Fruit fly (Drosophila melanogaster) whole organism, embryonic: ENCODE data around the gene Patr-1.

ENCODE experiments used
- ATbp ChIP-seq: fragments of 200-800 bp; sonication (Bioruptor generic); optimal IDR thresholded peaks from 2 replicates; lab custom pipeline; 2017; ENCODE audit warnings: missing biosample characterization, mild to moderate bottlenecking, missing genetic modification characterization, missing genetic modification reagents
- BtbVII ChIP-seq: fragments of 200-800 bp; sonication (Bioruptor generic); optimal IDR thresholded peaks from 3 replicates; lab custom pipeline; 2017; ENCODE audit warnings: missing biosample characterization, mild to moderate bottlenecking, missing genetic modification characterization
- C15 ChIP-seq: fragments of 200-800 bp; sonication (Bioruptor generic); IDR thresholded peaks from 3 replicates; pipeline ENCODE4 v1.3.6; 2022; ENCODE audit warnings: missing biosample characterization, missing genetic modification characterization
- CG10366 ChIP-seq: fragments of 200-800 bp; sonication (Bioruptor generic); IDR thresholded peaks from 2 replicates; pipeline ENCODE4 v1.3.6; 2022; ENCODE audit warnings: missing biosample characterization, missing genetic modification characterization
- CG12744 ChIP-seq: fragments of 200-800 bp; sonication (Bioruptor generic); optimal IDR thresholded peaks from 2 replicates; lab custom pipeline; 2016; ENCODE audit warnings: missing biosample characterization, missing genetic modification characterization
- CG13775 ChIP-seq: fragments of 200-800 bp; sonication (Bioruptor generic); optimal IDR thresholded peaks from 3 replicates; lab custom pipeline; 2017; ENCODE audit warnings: missing biosample characterization, mild to moderate bottlenecking, missing genetic modification characterization
- CG14710 ChIP-seq: fragments of 200-800 bp; sonication (Bioruptor generic); optimal IDR thresholded peaks from 3 replicates; lab custom pipeline; 2019; ENCODE audit warnings: missing biosample characterization, mild to moderate bottlenecking, missing genetic modification characterization, moderate library complexity
- CG15601 ChIP-seq: fragments of 200-800 bp; sonication (Bioruptor generic); optimal IDR thresholded peaks from 3 replicates; lab custom pipeline; 2019; ENCODE audit warnings: missing biosample characterization, mild to moderate bottlenecking, missing genetic modification characterization, moderate library complexity
- CG2116 ChIP-seq: fragments of 200-800 bp; sonication (Bioruptor generic); optimal IDR thresholded peaks from 3 replicates; lab custom pipeline; 2018; ENCODE audit warnings: missing biosample characterization, mild to moderate bottlenecking, missing genetic modification characterization
- CG31224 ChIP-seq: fragments of 200-800 bp; sonication (Bioruptor generic); IDR thresholded peaks from 2 replicates; pipeline ENCODE4 v1.3.6; 2022; ENCODE audit warnings: missing biosample characterization, missing genetic modification characterization
- CG32532 ChIP-seq: fragments of 200-800 bp; sonication (Bioruptor generic); IDR thresholded peaks from 2 replicates; pipeline ENCODE4 v1.3.6; 2022; ENCODE audit warnings: missing biosample characterization, missing genetic modification characterization
- CG3281 ChIP-seq: fragments of 200-800 bp; sonication (Bioruptor generic); optimal IDR thresholded peaks from 3 replicates; lab custom pipeline; 2017; ENCODE audit warnings: missing biosample characterization, mild to moderate bottlenecking, missing genetic modification characterization
- CG3726 ChIP-seq: fragments of 200-800 bp; sonication (Bioruptor generic); IDR thresholded peaks from 3 replicates; pipeline ENCODE4, ENCODE4 v1.3.6; 2022; ENCODE audit warnings: missing biosample characterization, missing genetic modification characterization
- CG4328 ChIP-seq: fragments of 200-800 bp; sonication (Bioruptor generic); optimal IDR thresholded peaks from 3 replicates; lab custom pipeline; 2017; ENCODE audit warnings: missing biosample characterization, missing genetic modification reagents, missing genetic modification characterization
- CG4360 ChIP-seq: fragments of 200-800 bp; sonication (Bioruptor generic); IDR thresholded peaks from 2 replicates; pipeline ENCODE4 v1.3.6; 2022; ENCODE audit warnings: missing biosample characterization, missing genetic modification characterization
- CG6791 ChIP-seq: fragments of 200-800 bp; sonication (Bioruptor generic); IDR thresholded peaks from 3 replicates; pipeline ENCODE4 v1.3.6; 2022; ENCODE audit warnings: missing biosample characterization, missing genetic modification characterization; ENCODE audit not compliant: partially characterized antibody
- CG9797 ChIP-seq: fragments of 200-800 bp; sonication (Bioruptor generic); optimal IDR thresholded peaks from 3 replicates; lab custom pipeline; 2018; ENCODE audit warnings: missing biosample characterization, mild to moderate bottlenecking, missing genetic modification characterization
- CG9876 ChIP-seq: fragments of 200-800 bp; sonication (Bioruptor generic); optimal IDR thresholded peaks from 2 replicates; lab custom pipeline; 2016; ENCODE audit warnings: missing biosample characterization, missing genetic modification characterization
- Camta ChIP-seq: fragments of 200-800 bp; sonication (Bioruptor generic); optimal IDR thresholded peaks from 2 replicates; lab custom pipeline; 2016; ENCODE audit warnings: missing biosample characterization, missing genetic modification characterization
- CkIIα-i1 ChIP-seq: fragments of 200-800 bp; sonication (Bioruptor generic); IDR thresholded peaks from 2 replicates; pipeline ENCODE4 v1.3.6; 2022; ENCODE audit warnings: missing biosample characterization, missing genetic modification characterization
- Elba2 ChIP-seq: fragments of 200-800 bp; sonication (Bioruptor generic); optimal IDR thresholded peaks from 3 replicates; lab custom pipeline; 2016; ENCODE audit warnings: missing biosample characterization, missing genetic modification characterization
- Ets65A ChIP-seq: fragments of 200-800 bp; sonication (Bioruptor generic); peaks from one replicate; lab custom pipeline; 2016; ENCODE audit warnings: missing biosample characterization, missing genetic modification characterization
- Fer3 ChIP-seq: fragments of 200-800 bp; sonication (Bioruptor generic); optimal IDR thresholded peaks from 2 replicates; lab custom pipeline; 2018; ENCODE audit warnings: missing biosample characterization, mild to moderate bottlenecking, missing genetic modification characterization, moderate library complexity
- MBD-R2 ChIP-seq: fragments of 200-800 bp; sonication (Bioruptor generic); IDR thresholded peaks from 2 replicates; pipeline ENCODE4 v1.3.6; 2022; ENCODE audit warnings: missing biosample characterization, missing genetic modification characterization
- Nf-YA ChIP-seq: fragments of 200-800 bp; sonication (Bioruptor generic); IDR thresholded peaks from 2 replicates; pipeline ENCODE4 v1.3.6; 2022; ENCODE audit warnings: missing biosample characterization, missing genetic modification characterization
- Stat92E ChIP-seq, 3 experiments: fragments of >200 bp in 2 of 3; fragments of 200-800 bp in 1 of 3; sonication (Bioruptor generic) in 1 of 3; optimal IDR thresholded peaks; 2 replicates each; lab custom pipeline; 2017 to 2019; ENCODE audit warnings: missing biosample characterization in 3 of 3, missing genetic modification characterization in 3 of 3, mild to moderate bottlenecking in 1 of 3, moderate library complexity in 1 of 3
- Taf1 ChIP-seq: fragments of 200-800 bp; sonication (Bioruptor generic); IDR thresholded peaks from 2 replicates; pipeline ENCODE4 v1.3.6; 2022; ENCODE audit warnings: missing biosample characterization, missing genetic modification characterization
- Vsx1 ChIP-seq: fragments of 200-800 bp; sonication (Bioruptor generic); optimal IDR thresholded peaks from 2 replicates; lab custom pipeline; 2017; ENCODE audit warnings: missing biosample characterization, mild to moderate bottlenecking, missing genetic modification characterization, missing genetic modification reagents
- Xbp1 ChIP-seq: fragments of 200-800 bp; sonication (Bioruptor generic); optimal IDR thresholded peaks from 3 replicates; lab custom pipeline; 2016; ENCODE audit warnings: missing biosample characterization, mild to moderate bottlenecking, missing genetic modification characterization
- YL-1 ChIP-seq: fragments of 200-800 bp; sonication (Bioruptor generic); optimal IDR thresholded peaks from 3 replicates; lab custom pipeline; 2017; ENCODE audit warnings: missing biosample characterization, mild to moderate bottlenecking, missing genetic modification characterization
- ap ChIP-seq: fragments of 200-800 bp; sonication (Bioruptor generic); IDR thresholded peaks from 2 replicates; pipeline ENCODE4 v1.3.6; 2022; ENCODE audit warnings: missing biosample characterization, missing genetic modification characterization
- az2 ChIP-seq: fragments of 200-800 bp; sonication (Bioruptor generic); optimal IDR thresholded peaks from 3 replicates; lab custom pipeline; 2016; ENCODE audit warnings: missing biosample characterization, missing genetic modification characterization
- bbx ChIP-seq: fragments of 200-800 bp; sonication (Bioruptor generic); IDR thresholded peaks from 2 replicates; pipeline ENCODE4 v1.3.6; 2022; ENCODE audit warnings: missing biosample characterization, missing genetic modification characterization; ENCODE audit not compliant: partially characterized antibody
- ci ChIP-seq: fragments of 200-800 bp; sonication (Bioruptor generic); IDR thresholded peaks from 3 replicates; pipeline ENCODE4 v1.3.6; 2022; ENCODE audit warnings: missing biosample characterization, missing genetic modification characterization
- crc ChIP-seq: fragments of 200-800 bp; sonication (Bioruptor generic); optimal IDR thresholded peaks from 2 replicates; lab custom pipeline; 2016; ENCODE audit warnings: missing biosample characterization, missing genetic modification characterization
- da ChIP-seq: fragments of 200-800 bp; sonication (Bioruptor generic); optimal IDR thresholded peaks from 2 replicates; lab custom pipeline; 2016; ENCODE audit warnings: missing biosample characterization, missing genetic modification characterization
- dm ChIP-seq: fragments of 200-800 bp; sonication (Bioruptor generic); optimal IDR thresholded peaks from 3 replicates; lab custom pipeline; 2016; ENCODE audit warnings: missing biosample characterization, missing genetic modification characterization
- grn ChIP-seq: fragments of 200-800 bp; sonication (Bioruptor generic); optimal IDR thresholded peaks from 3 replicates; lab custom pipeline; 2017; ENCODE audit warnings: missing biosample characterization, missing genetic modification characterization
- gsb-n ChIP-seq: fragments of 200-800 bp; sonication (Bioruptor generic); optimal IDR thresholded peaks from 3 replicates; lab custom pipeline; 2018; ENCODE audit warnings: missing biosample characterization, mild to moderate bottlenecking, missing genetic modification characterization
- insv ChIP-seq, 2 experiments: fragments of 200-800 bp; sonication (Bioruptor generic); optimal IDR thresholded peaks; 3 replicates each; lab custom pipeline; 2016 to 2018; ENCODE audit warnings: missing biosample characterization in 2 of 2, missing genetic modification characterization in 2 of 2
- inv ChIP-seq: fragments of 200-800 bp; sonication (Bioruptor generic); IDR thresholded peaks from 2 replicates; pipeline ENCODE4 v1.3.6; 2022; ENCODE audit warnings: missing biosample characterization, missing genetic modification characterization; ENCODE audit not compliant: partially characterized antibody
- jigr1 ChIP-seq: fragments of 200-800 bp; sonication (Bioruptor generic); IDR thresholded peaks from 3 replicates; pipeline ENCODE4 v1.3.6; 2022; ENCODE audit warnings: missing biosample characterization, missing genetic modification characterization
- lab ChIP-seq: fragments of 200-800 bp; sonication (Bioruptor generic); optimal IDR thresholded peaks from 3 replicates; lab custom pipeline; 2017; ENCODE audit warnings: missing biosample characterization, missing genetic modification characterization, mild to moderate bottlenecking, moderate library complexity, missing genetic modification reagents
- lmd ChIP-seq: fragments of 200-800 bp; sonication (Bioruptor generic); IDR thresholded peaks from 2 replicates; pipeline ENCODE4 v1.3.6; 2022; ENCODE audit warnings: missing biosample characterization, missing genetic modification characterization
- nerfin-1 ChIP-seq: fragments of 200-800 bp; sonication (Bioruptor generic); optimal IDR thresholded peaks from 3 replicates; lab custom pipeline; 2019; ENCODE audit warnings: missing biosample characterization, mild to moderate bottlenecking, missing genetic modification characterization, moderate library complexity
- nerfin-2 ChIP-seq: fragments of 200-800 bp; sonication (Bioruptor generic); IDR thresholded peaks from 2 replicates; pipeline ENCODE4 v1.3.6; 2022; ENCODE audit warnings: missing biosample characterization, missing genetic modification characterization; ENCODE audit not compliant: partially characterized antibody
- pita ChIP-seq: fragments of 200-800 bp; sonication (Bioruptor generic); optimal IDR thresholded peaks from 2 replicates; lab custom pipeline; 2017; ENCODE audit warnings: missing biosample characterization, mild to moderate bottlenecking, missing genetic modification characterization
- rib ChIP-seq: fragments of 200-800 bp; sonication (Bioruptor generic); IDR thresholded peaks from 2 replicates; pipeline ENCODE4 v1.3.6; 2022; ENCODE audit warnings: missing biosample characterization, missing genetic modification characterization
- sima ChIP-seq: fragments of 200-800 bp; sonication (Bioruptor generic); optimal IDR thresholded peaks from 2 replicates; lab custom pipeline; 2016; ENCODE audit warnings: missing biosample characterization, missing genetic modification characterization

The Patr-1 gene

dm6 chr3R:17002218-17003110 lies 40.9 kb upstream of the Patr-1 start, which contains the start of the genes Sf3a1 and Irc (continued):
- no peak for TF ChIP-seq ap (GFP tag; lab: Robert Waterston, UW)
- TF ChIP-seq insv (GFP tag; optimal IDR thresholded peaks at IDR 0.05; lab: Kevin White, UChicago) = no peak
- TF ChIP-seq Nf-YA (GFP tag; lab: Robert Waterston, UW) = no peak
- TF ChIP-seq rib (GFP tag; lab: Robert Waterston, UW) = 0 out of 2 replicates have a peak, but pooled peaks have one; percentile 14
- peak; percentile 96 for TF ChIP-seq CG6791 (GFP tag; lab: Robert Waterston, UW)
- peak; percentile 46 for TF ChIP-seq CG32532 (GFP tag; lab: Robert Waterston, UW)
- peak; percentile 29 for TF ChIP-seq CG9797 (GFP tag; lab: Kevin White, UChicago)
- peak; percentile 91 for TF ChIP-seq nerfin-2
- TF ChIP-seq crc (GFP tag; lab: Kevin White, UChicago) = no peak
- TF ChIP-seq Xbp1 (GFP tag; lab: Kevin White, UChicago) = no peak
- TF ChIP-seq CG2116 (GFP tag; lab: Kevin White, UChicago) = peak; percentile 79
- no peak for TF ChIP-seq CG3281 (GFP tag; lab: Kevin White, UChicago)
- peak; percentile 44 for TF ChIP-seq dm
- peak; percentile 93 for TF ChIP-seq MBD-R2 (GFP tag; lab: Robert Waterston, UW)
- no peak for TF ChIP-seq gsb-n (tag; lab: Kevin White, UChicago)
- TF ChIP-seq az2 = no peak
- no peak for TF ChIP-seq CG13775
- TF ChIP-seq lmd (GFP tag; lab: Robert Waterston, UW) = no peak; the same call in 1 of the 2 replicates
- no peak for TF ChIP-seq lab (GFP tag; lab: Kevin White, UChicago)
- TF ChIP-seq YL-1 (GFP tag; lab: Kevin White, UChicago) = peak; percentile 73
- TF ChIP-seq CG31224 (GFP tag; lab: Robert Waterston, UW) = no peak
- no peak for TF ChIP-seq pita (GFP tag; lab: Kevin White, UChicago)
- no peak for TF ChIP-seq Taf1 (GFP tag; lab: Robert Waterston, UW)
- TF ChIP-seq ATbp (GFP tag; lab: Kevin White, UChicago) = no peak
- peak; percentile 2 for TF ChIP-seq CG15601
- no peak for TF ChIP-seq da (GFP tag; lab: Kevin White, UChicago)
- no peak for TF ChIP-seq nerfin-1 (tag; lab: Kevin White, UChicago)
- peak; percentile 32 for TF ChIP-seq CG9876 (GFP tag; lab: Kevin White, UChicago)
- no peak for TF ChIP-seq sima (GFP tag; lab: Kevin White, UChicago)
- TF ChIP-seq CG4360 (GFP tag; lab: Robert Waterston, UW) = no peak
- no peak for TF ChIP-seq CG4328
- TF ChIP-seq BtbVII (GFP tag; lab: Kevin White, UChicago) = peak; percentile 0
- TF ChIP-seq CkIIα-i1 (GFP tag; lab: Robert Waterston, UW) = no peak
- no peak for TF ChIP-seq jigr1 (GFP tag; lab: Robert Waterston, UW)
- TF ChIP-seq Camta (GFP tag; lab: Kevin White, UChicago) = peak; percentile 25
- TF ChIP-seq CG10366 (GFP tag; lab: Robert Waterston, UW) = no peak
- TF ChIP-seq CG12744 = no peak
- no peak for TF ChIP-seq Vsx1 (GFP tag; lab: Kevin White, UChicago)
- TF ChIP-seq C15 = no peak
- peak; percentile 97 for TF ChIP-seq bbx (GFP tag; lab: Robert Waterston, UW)
- peak; percentile 90 for TF ChIP-seq Ets65A (GFP tag; lab: Kevin White, UChicago)
- no peak for TF ChIP-seq Elba2
- no peak for TF ChIP-seq CG3726
- peak in 1 of 3 experiments; percentile 68 for TF ChIP-seq Stat92E (GFP tag; optimal IDR thresholded peaks at IDR 0.05; lab: Kevin White, UChicago)
- TF ChIP-seq ci (GFP tag; lab: Robert Waterston, UW) = peak; percentile 14; the same call in 1 of the 3 replicates
- peak; percentile 94 for TF ChIP-seq inv (GFP tag; lab: Robert Waterston, UW)
- TF ChIP-seq Fer3 (tag; lab: Kevin White, UChicago) = no peak
- TF ChIP-seq grn (GFP tag; lab: Kevin White, UChicago) = peak; percentile 10
- peak; percentile 52 for TF ChIP-seq CG14710 (tag; lab: Kevin White, UChicago)
